Worm (Caenorhabditis elegans) whole organism, L4/young adult: Measurements from ENCODE around the gene srz-10.

Source experiments
- W03F9.2 ChIP-seq: fragments of 150-350 bp; optimal IDR thresholded peaks from 2 replicates; lab custom pipeline; 2014; ENCODE audit warnings: missing biosample characterization, missing genetic modification characterization
- dao-5 ChIP-seq: sonication (generic microtip); optimal IDR thresholded peaks from 2 replicates; lab custom pipeline; 2016; ENCODE audit warnings: missing genotype, missing genetic modification characterization, moderate library complexity, missing compliant biosample characterization

ce11 chrV:15303625-15304024, 5.3 kb downstream of the srz-10 start, which contains the start of gene srx-48:
- no peak for TF ChIP-seq W03F9.2 (tag; lab: Kevin White, UChicago)
- TF ChIP-seq dao-5 (tag; lab: Kevin White, UChicago) = no peak
